Fruit fly (Drosophila melanogaster) whole organism, embryonic: ENCODE measurements around the gene CG13962.
A peak's percentile ranks its signal among the peaks of the same experiment; 100 is the strongest.

Experiments used
- Atf3 ChIP-seq: fragments of 200-800 bp; sonication (Bioruptor generic); optimal IDR thresholded peaks from 3 replicates; lab custom pipeline; 2016; ENCODE audit warnings: missing biosample characterization, missing genetic modification characterization
- CG10462 ChIP-seq: fragments of 200-800 bp; sonication (Bioruptor generic); optimal IDR thresholded peaks from 2 replicates; lab custom pipeline; 2016; ENCODE audit warnings: missing biosample characterization, missing genetic modification characterization
- CG11398 ChIP-seq: fragments of 200-800 bp; sonication (Bioruptor generic); optimal IDR thresholded peaks from 2 replicates; lab custom pipeline; 2016; ENCODE audit warnings: missing biosample characterization, missing genetic modification characterization
- CG11560 ChIP-seq: fragments of 200-800 bp; sonication (Bioruptor generic); IDR thresholded peaks from 3 replicates; pipeline ENCODE4 v1.3.6; 2022; ENCODE audit warnings: missing biosample characterization, missing genetic modification characterization
- CG11695 ChIP-seq: fragments of 200-800 bp; sonication (Bioruptor generic); IDR thresholded peaks from 3 replicates; pipeline ENCODE4 v1.3.6; 2022; ENCODE audit warnings: missing biosample characterization, missing genetic modification characterization
- CG11723 ChIP-seq: fragments of 200-800 bp; sonication (Bioruptor generic); optimal IDR thresholded peaks from 2 replicates; lab custom pipeline; 2017; ENCODE audit warnings: missing biosample characterization, mild to moderate bottlenecking, missing genetic modification characterization
- CG16863 ChIP-seq: fragments of 200-800 bp; sonication (Bioruptor generic); optimal IDR thresholded peaks from 3 replicates; lab custom pipeline; 2016; ENCODE audit warnings: missing biosample characterization, missing genetic modification characterization
- CG17802 ChIP-seq: fragments of 200-800 bp; sonication (Bioruptor generic); optimal IDR thresholded peaks from 2 replicates; lab custom pipeline; 2018; ENCODE audit warnings: missing biosample characterization, mild to moderate bottlenecking, missing genetic modification characterization, moderate library complexity
- CG18011 ChIP-seq: fragments of 200-800 bp; sonication (Bioruptor generic); optimal IDR thresholded peaks from 2 replicates; lab custom pipeline; 2017; ENCODE audit warnings: missing biosample characterization, missing genetic modification characterization, mild to moderate bottlenecking, moderate library complexity, missing genotype
- CG18476 ChIP-seq: fragments of 200-800 bp; sonication (Bioruptor generic); optimal IDR thresholded peaks from 2 replicates; lab custom pipeline; 2016; ENCODE audit warnings: missing biosample characterization, mild to moderate bottlenecking, missing genetic modification characterization
- CG2889 ChIP-seq: fragments of 200-800 bp; sonication (Bioruptor generic); IDR thresholded peaks from 3 replicates; pipeline ENCODE4 v1.3.6; 2022; ENCODE audit warnings: missing biosample characterization, missing genetic modification characterization
- CG3281 ChIP-seq: fragments of 200-800 bp; sonication (Bioruptor generic); optimal IDR thresholded peaks from 3 replicates; lab custom pipeline; 2017; ENCODE audit warnings: missing biosample characterization, mild to moderate bottlenecking, missing genetic modification characterization
- CG34422 ChIP-seq: fragments of 200-800 bp; sonication (Bioruptor generic); IDR thresholded peaks from 3 replicates; pipeline ENCODE4 v1.3.6; 2022; ENCODE audit warnings: missing biosample characterization, missing genetic modification characterization
- CG3838 ChIP-seq: fragments of 200-800 bp; sonication (Bioruptor generic); optimal IDR thresholded peaks from 3 replicates; lab custom pipeline; 2016; ENCODE audit warnings: missing biosample characterization, missing genetic modification characterization
- CG6813 ChIP-seq: fragments of 200-800 bp; sonication (Bioruptor generic); optimal IDR thresholded peaks from 2 replicates; lab custom pipeline; 2017; ENCODE audit warnings: missing biosample characterization, missing genetic modification characterization, mild to moderate bottlenecking, moderate library complexity, missing genetic modification reagents
- CG7372 ChIP-seq: fragments of 200-800 bp; sonication (Bioruptor generic); IDR thresholded peaks from 2 replicates; pipeline ENCODE4 v1.3.6; 2022; ENCODE audit warnings: missing biosample characterization, missing genetic modification characterization
- Ets97D ChIP-seq: fragments of 200-800 bp; sonication (Bioruptor generic); optimal IDR thresholded peaks from 3 replicates; lab custom pipeline; 2016; ENCODE audit warnings: missing biosample characterization, missing genetic modification characterization
- Fer2 ChIP-seq: fragments of 200-800 bp; sonication (Bioruptor generic); optimal IDR thresholded peaks from 2 replicates; lab custom pipeline; 2018; ENCODE audit warnings: missing biosample characterization, mild to moderate bottlenecking, missing genetic modification characterization, moderate library complexity
- Gug ChIP-seq: fragments of 200-800 bp; sonication (Bioruptor generic); IDR thresholded peaks from 4 replicates; pipeline ENCODE4 v1.3.6; 2022; ENCODE audit warnings: missing biosample characterization, missing genetic modification characterization
- Hmr ChIP-seq: fragments of 200-800 bp; sonication (Bioruptor generic); optimal IDR thresholded peaks from 3 replicates; lab custom pipeline; 2017; ENCODE audit warnings: mild to moderate bottlenecking, missing biosample characterization, missing genetic modification reagents, missing genetic modification characterization
- NC2α ChIP-seq: fragments of 200-800 bp; sonication (Bioruptor generic); optimal IDR thresholded peaks from 2 replicates; lab custom pipeline; 2016; ENCODE audit warnings: missing biosample characterization, missing genetic modification characterization
- Nf-YB ChIP-seq: fragments of 200-800 bp; sonication (Bioruptor generic); optimal IDR thresholded peaks from 3 replicates; lab custom pipeline; 2019; ENCODE audit warnings: missing biosample characterization, mild to moderate bottlenecking, missing genetic modification characterization, moderate library complexity
- abd-A ChIP-seq: fragments of 200-800 bp; sonication (Bioruptor generic); optimal IDR thresholded peaks from 3 replicates; lab custom pipeline; 2019; ENCODE audit warnings: missing biosample characterization, mild to moderate bottlenecking, missing genetic modification characterization, moderate library complexity
- bbx ChIP-seq: fragments of 200-800 bp; sonication (Bioruptor generic); IDR thresholded peaks from 2 replicates; pipeline ENCODE4 v1.3.6; 2022; ENCODE audit warnings: missing biosample characterization, missing genetic modification characterization; ENCODE audit not compliant: partially characterized antibody
- chinmo ChIP-seq: fragments of 200-800 bp; sonication (Bioruptor generic); IDR thresholded peaks from 4 replicates; pipeline ENCODE4 v1.3.6; 2022; ENCODE audit warnings: missing biosample characterization, missing genetic modification characterization; ENCODE audit not compliant: partially characterized antibody
- corto ChIP-seq: fragments of 200-800 bp; sonication (Bioruptor generic); optimal IDR thresholded peaks from 2 replicates; lab custom pipeline; 2016; ENCODE audit warnings: missing biosample characterization, mild to moderate bottlenecking, missing genetic modification characterization, moderate library complexity
- crol ChIP-seq: fragments of 200-800 bp; sonication (Bioruptor generic); IDR thresholded peaks from 2 replicates; pipeline ENCODE4 v1.3.6; 2022; ENCODE audit warnings: missing biosample characterization, missing genetic modification characterization
- dm ChIP-seq: fragments of 200-800 bp; sonication (Bioruptor generic); optimal IDR thresholded peaks from 3 replicates; lab custom pipeline; 2016; ENCODE audit warnings: missing biosample characterization, missing genetic modification characterization
- dmrt99B ChIP-seq: fragments of 200-800 bp; sonication (Bioruptor generic); optimal IDR thresholded peaks from 2 replicates; lab custom pipeline; 2018; ENCODE audit warnings: missing biosample characterization, mild to moderate bottlenecking, missing genetic modification characterization, moderate library complexity
- dpn ChIP-seq, 2 experiments: fragments of 200-800 bp; sonication (Bioruptor generic); optimal IDR thresholded peaks; 3 replicates each; lab custom pipeline; 2016; ENCODE audit warnings: missing biosample characterization in 2 of 2, missing genetic modification characterization in 2 of 2
- esg ChIP-seq: fragments of 200-800 bp; sonication (Bioruptor generic); conservative IDR thresholded peaks from 2 replicates; pipeline ENCODE4 v1.3.6; 2022; ENCODE audit warnings: missing biosample characterization, missing genetic modification characterization
- fd96Cb ChIP-seq: fragments of 200-800 bp; sonication (Bioruptor generic); optimal IDR thresholded peaks from 2 replicates; lab custom pipeline; 2018; ENCODE audit warnings: missing biosample characterization, mild to moderate bottlenecking, missing genetic modification characterization, moderate library complexity
- gce ChIP-seq: fragments of 200-800 bp; sonication (Bioruptor generic); IDR thresholded peaks from 3 replicates; pipeline ENCODE4 v1.3.6; 2022; ENCODE audit warnings: missing biosample characterization, missing genetic modification characterization
- gro ChIP-seq: fragments of 200-800 bp; sonication (Bioruptor generic); optimal IDR thresholded peaks from 2 replicates; lab custom pipeline; 2016; ENCODE audit warnings: missing biosample characterization, missing genetic modification characterization
- h ChIP-seq: fragments of >200 bp; optimal IDR thresholded peaks from 2 replicates; lab custom pipeline; 2017
- jing ChIP-seq: fragments of 200-800 bp; sonication (Bioruptor generic); optimal IDR thresholded peaks from 2 replicates; lab custom pipeline; 2018; ENCODE audit warnings: missing biosample characterization, mild to moderate bottlenecking, missing genetic modification characterization
- kah ChIP-seq: fragments of 200-800 bp; sonication (Bioruptor generic); optimal IDR thresholded peaks from 2 replicates; lab custom pipeline; 2018; ENCODE audit warnings: missing biosample characterization, mild to moderate bottlenecking, missing genetic modification characterization
- lov ChIP-seq, 2 experiments: fragments of 200-800 bp in 1 of 2; fragments of >200 bp in 1 of 2; sonication (Bioruptor generic) in 1 of 2; IDR thresholded peaks in 1 of 2; optimal IDR thresholded peaks in 1 of 2; 2 replicates in 1 of 2; 3 replicates in 1 of 2; pipeline versions ENCODE4 v1.3.6 to Lab custom; 2017 to 2022; ENCODE audit warnings: missing biosample characterization in 1 of 2, missing genetic modification characterization in 1 of 2
- luna ChIP-seq: fragments of 200-800 bp; sonication (Bioruptor generic); optimal IDR thresholded peaks from 2 replicates; lab custom pipeline; 2016; ENCODE audit warnings: missing biosample characterization, missing genetic modification characterization
- nerfin-2 ChIP-seq: fragments of 200-800 bp; sonication (Bioruptor generic); IDR thresholded peaks from 2 replicates; pipeline ENCODE4 v1.3.6; 2022; ENCODE audit warnings: missing biosample characterization, missing genetic modification characterization; ENCODE audit not compliant: partially characterized antibody
- onecut ChIP-seq: fragments of 200-800 bp; sonication (Bioruptor generic); IDR thresholded peaks from 2 replicates; pipeline ENCODE4 v1.3.6; 2022; ENCODE audit warnings: missing biosample characterization, missing genetic modification characterization
- schlank ChIP-seq: fragments of 200-800 bp; sonication (Bioruptor generic); optimal IDR thresholded peaks from 2 replicates; lab custom pipeline; 2018; ENCODE audit warnings: missing biosample characterization, mild to moderate bottlenecking, missing genetic modification characterization
- seq ChIP-seq: fragments of 200-800 bp; sonication (Bioruptor generic); IDR thresholded peaks from 2 replicates; pipeline ENCODE4 v1.3.6; 2022; ENCODE audit warnings: missing biosample characterization, missing genetic modification characterization
- sim ChIP-seq: fragments of 200-800 bp; sonication (Bioruptor generic); IDR thresholded peaks from 2 replicates; pipeline ENCODE4 v1.3.6; 2022; ENCODE audit warnings: missing biosample characterization, missing genetic modification characterization
- sob ChIP-seq: fragments of 200-800 bp; sonication (Bioruptor generic); IDR thresholded peaks from 2 replicates; pipeline ENCODE4 v1.3.6; 2022; ENCODE audit warnings: missing biosample characterization, missing genetic modification characterization
- sqz ChIP-seq: fragments of 200-800 bp; sonication (Bioruptor generic); optimal IDR thresholded peaks from 3 replicates; lab custom pipeline; 2018; ENCODE audit warnings: missing biosample characterization, mild to moderate bottlenecking, missing genetic modification characterization
- sr ChIP-seq: fragments of 200-800 bp; sonication (Bioruptor generic); IDR thresholded peaks from 3 replicates; pipeline ENCODE4 v1.3.6; 2022; ENCODE audit warnings: missing biosample characterization, missing genetic modification characterization
- tup ChIP-seq: fragments of 200-800 bp; sonication (Bioruptor generic); optimal IDR thresholded peaks from 2 replicates; lab custom pipeline; 2016; ENCODE audit warnings: missing biosample characterization, mild to moderate bottlenecking, missing genetic modification characterization, moderate library complexity
- unpg ChIP-seq: fragments of 200-800 bp; sonication (Bioruptor generic); optimal IDR thresholded peaks from 3 replicates; lab custom pipeline; 2018; ENCODE audit warnings: missing biosample characterization, mild to moderate bottlenecking, missing genetic modification characterization, moderate library complexity

Gene CG13962

dm6 chr2L:19791321-19792281 lies 22.7 kb downstream of the CG13962 start, which contains the start of the genes CdGAPr and CG10466 (continued):
- TF ChIP-seq CG6813 (GFP tag; lab: Kevin White, UChicago) = no peak
- no peak for TF ChIP-seq CG3281
- no peak for TF ChIP-seq kah
- peak; percentile 62 for TF ChIP-seq Ets97D (GFP tag; lab: Kevin White, UChicago)
- TF ChIP-seq abd-A (tag; lab: Kevin White, UChicago) = peak; percentile 47
- peak; percentile 34; the same call in 1 of the 3 replicates for TF ChIP-seq CG34422 (GFP tag; lab: Robert Waterston, UW)
- TF ChIP-seq gro (GFP tag; lab: Kevin White, UChicago) = peak; percentile 51
- TF ChIP-seq CG18011 (GFP tag; lab: Kevin White, UChicago) = no peak
- TF ChIP-seq CG18476 (GFP tag; lab: Kevin White, UChicago) = no peak
- TF ChIP-seq sqz (GFP tag; lab: Kevin White, UChicago) = no peak
- TF ChIP-seq h (lab: Kevin White, UChicago) = no peak
- TF ChIP-seq sim (GFP tag; lab: Robert Waterston, UW) = no peak
- TF ChIP-seq esg = no peak
- peak; percentile 68 for TF ChIP-seq Hmr (GFP tag; lab: Kevin White, UChicago)
- no peak for TF ChIP-seq gce (GFP tag; lab: Robert Waterston, UW)
- no peak for TF ChIP-seq dpn (GFP tag; optimal IDR thresholded peaks at IDR 0.05; lab: Kevin White, UChicago)
- no peak for TF ChIP-seq onecut (GFP tag; lab: Robert Waterston, UW)
- no peak for TF ChIP-seq CG11560 (tag; lab: Robert Waterston, UW)
- no peak for TF ChIP-seq fd96Cb (tag; lab: Kevin White, UChicago)
- TF ChIP-seq bbx (GFP tag; lab: Robert Waterston, UW) = peak; percentile 36
- no peak for TF ChIP-seq jing
- TF ChIP-seq crol (GFP tag; lab: Robert Waterston, UW) = 0 out of 2 replicates have a peak, but pooled peaks have one; percentile 21
- no peak for TF ChIP-seq NC2α (GFP tag; lab: Kevin White, UChicago)
- no peak for TF ChIP-seq Fer2 (tag; lab: Kevin White, UChicago)
- TF ChIP-seq CG11723 = no peak
- no peak for TF ChIP-seq seq (GFP tag; lab: Robert Waterston, UW)
- TF ChIP-seq luna (GFP tag; lab: Kevin White, UChicago) = no peak
- TF ChIP-seq CG17802 = no peak
- TF ChIP-seq CG11695 (GFP tag; lab: Robert Waterston, UW) = no peak
- no peak for TF ChIP-seq dm (GFP tag; lab: Kevin White, UChicago)
- TF ChIP-seq CG10462 (GFP tag; lab: Kevin White, UChicago) = no peak
- TF ChIP-seq unpg (GFP tag; lab: Kevin White, UChicago) = peak; percentile 26
- TF ChIP-seq schlank (tag; lab: Kevin White, UChicago) = no peak
- no peak for TF ChIP-seq tup (GFP tag; lab: Kevin White, UChicago)
- TF ChIP-seq dmrt99B (tag; lab: Kevin White, UChicago) = peak; percentile 3
- peak; percentile 2 for TF ChIP-seq CG11398 (GFP tag; lab: Kevin White, UChicago)
- TF ChIP-seq CG3838 (GFP tag; lab: Kevin White, UChicago) = no peak
- TF ChIP-seq Nf-YB = no peak
- no peak for TF ChIP-seq CG16863 (GFP tag; lab: Kevin White, UChicago)
- no peak for TF ChIP-seq chinmo (GFP tag; lab: Robert Waterston, UW)
- TF ChIP-seq Atf3 (GFP tag; lab: Kevin White, UChicago) = no peak
- no peak for TF ChIP-seq CG7372 (GFP tag; lab: Robert Waterston, UW)
- no peak for TF ChIP-seq Gug (GFP tag; lab: Robert Waterston, UW)
- TF ChIP-seq nerfin-2 = no peak
- TF ChIP-seq sr = no peak
- TF ChIP-seq CG2889 = no peak
- TF ChIP-seq lov (optimal IDR thresholded peaks at IDR 0.05; lab: Kevin White, UChicago) = no peak
- no peak for TF ChIP-seq lov (GFP tag; IDR thresholded peaks at IDR 0.05; lab: Robert Waterston, UW)
- no peak for TF ChIP-seq corto (GFP tag; lab: Kevin White, UChicago)
- TF ChIP-seq sob (GFP tag; lab: Robert Waterston, UW) = 0 out of 2 replicates have a peak, but pooled peaks have one; percentile 25
